Worm (Caenorhabditis elegans) whole organism, L4 larva: ENCODE results near the gene dnj-17.

Experiments
- F10B5.3 ChIP-seq: sonication (generic microtip); optimal IDR thresholded peaks from 2 replicates; lab custom pipeline; 2016; ENCODE audit warnings: mild to moderate bottlenecking, missing genetic modification characterization, missing compliant biosample characterization
- F37D6.2 ChIP-seq: sonication (generic microtip); optimal IDR thresholded peaks from 2 replicates; lab custom pipeline; 2016; ENCODE audit warnings: mild to moderate bottlenecking, missing genetic modification characterization, missing compliant biosample characterization
- F49E8.2 ChIP-seq: sonication (generic microtip); optimal IDR thresholded peaks from 2 replicates; lab custom pipeline; 2016; ENCODE audit warnings: missing compliant biosample characterization, mild to moderate bottlenecking, missing genetic modification characterization, borderline replicate concordance
- T26A8.4 ChIP-seq: fragments of 200-800 bp; sonication (Bioruptor generic); IDR thresholded peaks from 2 replicates; pipeline ENCODE4 v1.3.6; 2022; ENCODE audit warnings: missing genetic modification characterization, missing compliant biosample characterization
- ZK337.2 ChIP-seq: fragments of 200-800 bp; sonication (Bioruptor generic); IDR thresholded peaks from 2 replicates; pipeline ENCODE4 v1.3.6; 2022; ENCODE audit warnings: missing genetic modification reagents, missing genetic modification characterization, missing compliant biosample characterization
- ama-1 ChIP-seq: fragments of 150-350 bp; optimal IDR thresholded peaks from 2 replicates; lab custom pipeline; 2014; ENCODE audit warnings: inconsistent platforms, mixed read lengths
- ceh-44 ChIP-seq: fragments of 200-800 bp; sonication (Bioruptor generic); IDR thresholded peaks from 2 replicates; pipeline ENCODE4 v1.3.6; 2022; ENCODE audit warnings: missing genetic modification reagents, missing genetic modification characterization, missing compliant biosample characterization
- ceh-62 ChIP-seq: sonication (generic microtip); optimal IDR thresholded peaks from 2 replicates; lab custom pipeline; 2017; ENCODE audit warnings: missing biosample characterization, missing genetic modification characterization
- ceh-82 ChIP-seq: sonication (generic microtip); optimal IDR thresholded peaks from 2 replicates; lab custom pipeline; 2017; ENCODE audit warnings: missing biosample characterization, missing genetic modification characterization
- daf-8 ChIP-seq: fragments of 200-800 bp; sonication (Bioruptor generic); IDR thresholded peaks from 2 replicates; pipeline ENCODE4 v1.3.6; 2022; ENCODE audit warnings: missing genetic modification characterization, missing compliant biosample characterization
- dmd-6 ChIP-seq: fragments of 200-800 bp; sonication (Bioruptor generic); IDR thresholded peaks from 2 replicates; pipeline ENCODE4 v1.3.6; 2022; ENCODE audit warnings: missing genetic modification reagents, missing genetic modification characterization, missing compliant biosample characterization
- dmd-8 ChIP-seq: fragments of 200-800 bp; sonication (Bioruptor generic); IDR thresholded peaks from 2 replicates; pipeline ENCODE4 v1.3.6; 2022; ENCODE audit warnings: missing genetic modification characterization, missing compliant biosample characterization
- dmd-9 ChIP-seq: fragments of 200-800 bp; sonication (Bioruptor generic); IDR thresholded peaks from 2 replicates; pipeline ENCODE4 v1.3.6; 2022; ENCODE audit warnings: missing genetic modification reagents, missing genetic modification characterization, missing compliant biosample characterization
- duxl-1 ChIP-seq: sonication (generic microtip); optimal IDR thresholded peaks from 2 replicates; lab custom pipeline; 2016; ENCODE audit warnings: mild to moderate bottlenecking, missing genetic modification characterization, moderate library complexity, missing compliant biosample characterization; ENCODE audit not compliant: poor library complexity
- dve-1 ChIP-seq: sonication (generic microtip); optimal IDR thresholded peaks from 2 replicates; lab custom pipeline; 2017; ENCODE audit warnings: antibody characterized with exemption, mild to moderate bottlenecking, missing genetic modification characterization, missing compliant biosample characterization; ENCODE audit not compliant: insufficient read depth
- egl-27 ChIP-seq: sonication (generic microtip); optimal IDR thresholded peaks from 3 replicates; lab custom pipeline; 2017; ENCODE audit warnings: missing biosample characterization, missing genetic modification reagents, missing genetic modification characterization
- egl-43 ChIP-seq: fragments of 200-800 bp; sonication (Bioruptor generic); IDR thresholded peaks from 2 replicates; pipeline ENCODE4 v1.3.6; 2022; ENCODE audit warnings: missing genetic modification reagents, missing genetic modification characterization, missing compliant biosample characterization
- fos-1 ChIP-seq: fragments of 150-350 bp; optimal IDR thresholded peaks from 2 replicates; lab custom pipeline; 2014; ENCODE audit warnings: missing biosample characterization, missing genetic modification characterization
- hlh-11 ChIP-seq: fragments of 200-800 bp; sonication (Bioruptor generic); optimal IDR thresholded peaks from 2 replicates; lab custom pipeline; 2018; ENCODE audit warnings: mild to moderate bottlenecking, missing genetic modification characterization, missing compliant biosample characterization
- hlh-30 ChIP-seq: sonication (generic microtip); optimal IDR thresholded peaks from 2 replicates; lab custom pipeline; 2017; ENCODE audit warnings: antibody characterized with exemption, mild to moderate bottlenecking, missing genetic modification characterization, missing compliant biosample characterization; ENCODE audit not compliant: insufficient read depth
- lin-15B ChIP-seq: fragments of 150-350 bp; sonication (generic microtip); optimal IDR thresholded peaks from 3 replicates; lab custom pipeline; 2014; ENCODE audit warnings: missing biosample characterization, missing genetic modification characterization
- lin-39 ChIP-seq: fragments of 150-350 bp; optimal IDR thresholded peaks from 2 replicates; lab custom pipeline; 2014; ENCODE audit warnings: missing biosample characterization, missing genetic modification reagents, missing genetic modification characterization
- madf-5 ChIP-seq, 2 experiments: fragments of 200-800 bp; sonication (Bioruptor generic); IDR thresholded peaks; 2 replicates each; pipeline ENCODE4 v1.3.6; 2022; ENCODE audit warnings: missing compliant biosample characterization in 2 of 2, missing genetic modification characterization in 2 of 2
- madf-9 ChIP-seq: fragments of 200-800 bp; sonication (Bioruptor generic); conservative IDR thresholded peaks from 2 replicates; pipeline ENCODE4 v1.3.6; 2022; ENCODE audit warnings: missing genetic modification reagents, missing genetic modification characterization, missing compliant biosample characterization
- mdl-1 ChIP-seq, 2 experiments: fragments of 150-350 bp in 1 of 2; sonication (generic microtip) in 1 of 2; optimal IDR thresholded peaks; 2 replicates each; lab custom pipeline; 2014 to 2017; ENCODE audit warnings: missing biosample characterization in 2 of 2, missing genetic modification characterization in 2 of 2
- mxl-2 ChIP-seq: fragments of 200-800 bp; sonication (Bioruptor generic); conservative IDR thresholded peaks from 2 replicates; pipeline ENCODE4 v1.3.6; 2022; ENCODE audit warnings: missing genetic modification reagents, missing genetic modification characterization, missing compliant biosample characterization
- nhr-102 ChIP-seq: sonication (generic microtip); optimal IDR thresholded peaks from 2 replicates; lab custom pipeline; 2016; ENCODE audit warnings: mild to moderate bottlenecking, missing genetic modification characterization, moderate library complexity, missing compliant biosample characterization
- nhr-237 ChIP-seq: sonication (generic microtip); optimal IDR thresholded peaks from 2 replicates; lab custom pipeline; 2017; ENCODE audit warnings: missing biosample characterization, missing genetic modification characterization
- nhr-42 ChIP-seq: fragments of 200-800 bp; sonication (Bioruptor generic); IDR thresholded peaks from 2 replicates; pipeline ENCODE4 v1.3.6; 2022; ENCODE audit warnings: missing genetic modification characterization, missing compliant biosample characterization
- nhr-48 ChIP-seq: sonication (generic microtip); optimal IDR thresholded peaks from 2 replicates; lab custom pipeline; 2016; ENCODE audit warnings: mild to moderate bottlenecking, missing genetic modification characterization, missing compliant biosample characterization
- nhr-76 ChIP-seq: fragments of 150-350 bp; optimal IDR thresholded peaks from 2 replicates; lab custom pipeline; 2014; ENCODE audit warnings: missing biosample characterization, missing genetic modification characterization
- php-3 ChIP-seq: fragments of 200-800 bp; sonication (Bioruptor generic); IDR thresholded peaks from 2 replicates; pipeline ENCODE4 v1.3.6; 2022; ENCODE audit warnings: missing genetic modification reagents, missing genetic modification characterization, missing compliant biosample characterization
- skn-1 ChIP-seq: fragments of 150-350 bp; optimal IDR thresholded peaks from 2 replicates; lab custom pipeline; 2014; ENCODE audit warnings: missing biosample characterization, missing genetic modification characterization
- spr-3 ChIP-seq: fragments of 200-800 bp; sonication (Bioruptor generic); optimal IDR thresholded peaks from 2 replicates; lab custom pipeline; 2018; ENCODE audit warnings: mild to moderate bottlenecking, missing genetic modification characterization, missing compliant biosample characterization
- tra-1 ChIP-seq: fragments of 200-800 bp; sonication (Bioruptor generic); IDR thresholded peaks from 2 replicates; pipeline ENCODE4 v1.3.6; 2022; ENCODE audit warnings: missing genetic modification reagents, missing genetic modification characterization, missing compliant biosample characterization
- unc-62 ChIP-seq, 3 experiments: fragments of 150-350 bp in 1 of 3; sonication (generic microtip); optimal IDR thresholded peaks in 2 of 3; peaks in 1 of 3; 1 replicate in 1 of 3; 2 replicates in 2 of 3; lab custom pipeline; 2014 to 2017; ENCODE audit warnings: missing biosample characterization in 3 of 3, missing genetic modification characterization in 3 of 3, missing genetic modification reagents in 3 of 3, missing genotype in 1 of 3
- vab-7 ChIP-seq: fragments of 200-800 bp; sonication (Bioruptor generic); IDR thresholded peaks from 2 replicates; pipeline ENCODE4 v1.3.6; 2022; ENCODE audit warnings: missing genetic modification reagents, missing genetic modification characterization, missing compliant biosample characterization
- zfp-2 ChIP-seq: sonication (generic microtip); optimal IDR thresholded peaks from 2 replicates; lab custom pipeline; 2016; ENCODE audit warnings: mild to moderate bottlenecking, missing genetic modification characterization, missing compliant biosample characterization
- zip-11 ChIP-seq: fragments of 200-800 bp; sonication (Bioruptor generic); IDR thresholded peaks from 2 replicates; pipeline ENCODE4 v1.3.6; 2022; ENCODE audit warnings: missing genetic modification characterization, missing compliant biosample characterization

The dnj-17 gene

DNA sequence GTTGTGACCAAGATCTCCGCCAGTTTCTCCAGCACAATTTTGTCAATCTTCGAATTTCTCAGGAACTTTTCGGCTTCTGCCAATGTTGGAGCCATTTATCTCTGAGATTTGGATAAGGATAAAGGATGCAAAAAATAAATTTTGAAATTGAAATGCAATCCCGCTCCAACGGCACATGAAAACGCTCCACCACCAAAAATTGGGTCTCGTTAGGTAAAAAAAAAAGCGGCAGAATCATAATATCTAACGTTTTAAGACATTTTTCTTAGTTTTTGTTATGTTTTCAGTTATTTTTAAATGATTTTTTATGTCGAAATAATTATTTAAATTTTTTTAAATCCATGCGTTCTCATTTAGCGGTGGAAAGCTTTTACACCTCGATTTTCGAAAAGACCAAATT lies 41.3 kb upstream of the dnj-17 start, which contains the start of gene F45G2.7 (continued):
- TF ChIP-seq zfp-2 (tag; lab: Kevin White, UChicago) (no peak), hlh-30 (tag; lab: Kevin White, UChicago) (no peak), mdl-1 (tag; optimal IDR thresholded peaks at IDR 0.05; lab: Kevin White, UChicago) (no peak), T26A8.4 (GFP tag; lab: Robert Waterston, UW) (no peak)

DNA sequence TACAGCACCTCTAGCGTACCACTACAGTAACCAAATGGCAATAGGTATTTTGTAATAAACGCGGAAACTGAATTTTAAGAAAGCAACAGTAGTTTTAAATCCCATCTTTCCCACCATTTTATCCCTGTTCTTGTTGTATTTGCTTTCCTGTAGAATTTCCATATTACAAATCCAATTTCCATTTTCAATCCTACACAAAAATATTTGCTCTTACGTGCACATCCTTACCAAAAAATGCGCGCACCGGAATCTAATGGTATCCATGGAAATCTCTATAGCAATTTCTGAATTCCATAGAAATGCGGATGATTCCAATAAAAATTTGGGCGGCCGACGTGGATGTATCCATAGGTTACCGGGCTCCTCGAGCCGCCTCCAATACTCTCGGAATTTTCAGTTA lies 37.0 kb upstream of the dnj-17 start, which contains the start of gene trf-1:
trf-1 (plus strand) TSS at position 301 of the 400 bp plus-strand sequence.
- no peak for TF ChIP-seq tra-1 (GFP tag; lab: Robert Waterston, UW)
- TF ChIP-seq egl-27 (tag; lab: Kevin White, UChicago), result no peak
- no peak for TF ChIP-seq hlh-11
- TF ChIP-seq ZK337.2 (GFP tag; lab: Robert Waterston, UW), result no peak
- no peak for TF ChIP-seq duxl-1
- TF ChIP-seq mdl-1 (tag; optimal IDR thresholded peaks at IDR 0.05; lab: Kevin White, UChicago), result no peak
- no peak for TF ChIP-seq fos-1 (tag; lab: Kevin White, UChicago)
- TF ChIP-seq nhr-102 (tag; lab: Kevin White, UChicago), result no peak
- TF ChIP-seq dve-1 (tag; lab: Kevin White, UChicago), result no peak

DNA sequence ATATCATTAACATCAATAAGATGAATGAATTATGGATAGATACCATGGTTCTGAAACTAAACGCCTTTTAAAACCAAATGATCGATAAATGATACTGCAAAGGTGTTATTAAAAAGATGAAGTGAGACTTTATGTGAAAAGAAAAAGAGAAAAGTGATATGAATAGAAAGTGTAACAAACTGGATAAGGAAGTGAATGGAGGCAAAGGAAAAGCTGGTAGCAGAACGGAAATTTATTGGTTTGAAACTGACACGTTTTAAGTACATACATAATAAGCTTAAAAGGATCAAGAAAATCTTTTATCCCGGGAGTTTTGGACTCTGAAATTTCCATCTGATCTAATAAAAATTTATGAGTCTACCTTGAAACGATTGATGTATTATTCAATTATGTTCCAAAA lies 36.5 kb upstream of the dnj-17 start, which contains the start of gene bli-5:
bli-5 (minus strand) TSS at position 101 of the 400 bp plus-strand sequence.
- TF ChIP-seq skn-1 (tag; lab: Kevin White, UChicago) (no peak), nhr-42 (GFP tag; lab: Robert Waterston, UW) (no peak), lin-39 (no peak), ceh-82 (tag; lab: Kevin White, UChicago) (no peak), nhr-102 (tag; lab: Kevin White, UChicago) (no peak), zip-11 (no peak), vab-7 (GFP tag; lab: Robert Waterston, UW) (no peak), lin-15B (tag; lab: Kevin White, UChicago) (no peak), ama-1 (lab: Kevin White, UChicago) (no peak), nhr-237 (no peak), madf-9 (GFP tag; lab: Robert Waterston, UW) (no peak), madf-5 (GFP tag; IDR thresholded peaks at IDR 0.05; lab: Robert Waterston, UW) (no peak), dmd-9 (no peak), F37D6.2 (tag; lab: Kevin White, UChicago) (no peak), F10B5.3 (no peak), nhr-48 (no peak)
- TF ChIP-seq, all 104 proteins: peak for 0

DNA sequence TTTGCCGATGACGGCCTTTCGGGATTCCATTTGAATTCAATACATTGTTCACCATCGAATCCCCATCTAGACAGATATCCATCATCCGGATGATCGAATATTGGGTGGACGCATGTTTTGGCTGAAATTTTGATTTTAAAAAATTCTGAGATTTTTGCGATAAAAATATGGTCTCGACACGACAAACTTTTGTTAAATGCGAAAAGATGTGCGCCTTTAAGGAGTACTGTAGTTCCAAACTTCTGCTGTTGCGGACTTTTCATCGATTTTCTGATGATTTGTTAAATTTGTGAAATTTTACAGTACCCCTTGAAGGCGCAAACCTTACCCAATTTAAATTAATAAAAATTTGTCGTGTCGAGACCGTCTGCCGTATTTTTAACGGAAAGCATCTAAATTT lies 34.7 kb upstream of the dnj-17 start:
- TF ChIP-seq mxl-2 (GFP tag; lab: Robert Waterston, UW), result no peak
- TF ChIP-seq ceh-44, result no peak
- no peak for TF ChIP-seq dve-1 (tag; lab: Kevin White, UChicago)
- TF ChIP-seq ceh-62 (tag; lab: Kevin White, UChicago), result no peak
- TF ChIP-seq egl-43 (GFP tag; lab: Robert Waterston, UW), result no peak
- TF ChIP-seq duxl-1, result no peak
- no peak for TF ChIP-seq lin-15B (tag; lab: Kevin White, UChicago)
- no peak for TF ChIP-seq fos-1 (tag; lab: Kevin White, UChicago)
- TF ChIP-seq lin-39, result no peak
- no peak for TF ChIP-seq dmd-8 (GFP tag; lab: Robert Waterston, UW)
- TF ChIP-seq dmd-6 (GFP tag; lab: Robert Waterston, UW), result no peak
- no peak for TF ChIP-seq spr-3
- no peak for TF ChIP-seq php-3 (GFP tag; lab: Robert Waterston, UW)
- no peak for TF ChIP-seq tra-1 (GFP tag; lab: Robert Waterston, UW)
- no peak for TF ChIP-seq daf-8 (GFP tag; lab: Robert Waterston, UW)
- TF ChIP-seq unc-62 (GFP tag; optimal IDR thresholded peaks at IDR 0.05 in 1 of 2; lab: Kevin White, UChicago), result no peak
- no peak for TF ChIP-seq unc-62 (tag; optimal IDR thresholded peaks at IDR 0.05; lab: Kevin White, UChicago)
- no peak for TF ChIP-seq nhr-76 (tag; lab: Kevin White, UChicago)
- TF ChIP-seq F49E8.2 (tag; lab: Kevin White, UChicago), result no peak
